Worm (Caenorhabditis elegans): Measurements from ENCODE around the gene clec-158.

The clec-158 gene

ce11 chrIII:6887574-6887973, 28.2 kb upstream of the clec-158 start (continued):
- TF ChIP-seq egl-43 (GFP tag; IDR thresholded peaks at IDR 0.05) (no peak; the same call in 1 of the 2 replicates), Y105C5A.15 (GFP tag; IDR thresholded peaks at IDR 0.05) (0 out of 2 replicates have a peak, but pooled peaks have one; percentile 65), nhr-42 (GFP tag; IDR thresholded peaks at IDR 0.05) (peak; percentile 52), mep-1 (tag; optimal IDR thresholded peaks at IDR 0.05) (peak; percentile 74), ztf-7 (tag; optimal IDR thresholded peaks at IDR 0.05) (peak; percentile 51), snpc-4 (tag; optimal IDR thresholded peaks at IDR 0.05) (peak; percentile 29), D1046.2 (GFP tag; IDR thresholded peaks at IDR 0.05) (0 out of 2 replicates have a peak, but pooled peaks have one; percentile 69), hlh-30 (tag; optimal IDR thresholded peaks at IDR 0.05; ENCODE audit: insufficient read depth) (peak; percentile 64), ces-1 (GFP tag; optimal IDR thresholded peaks at IDR 0.05) (no peak), dmd-9 (GFP tag; IDR thresholded peaks at IDR 0.05) (peak; percentile 63; the same call in 1 of the 2 replicates), zag-1 (tag; optimal IDR thresholded peaks at IDR 0.05) (no peak), gei-8 (GFP tag; optimal IDR thresholded peaks at IDR 0.05) (peak; percentile 38), unc-39 (tag; optimal IDR thresholded peaks at IDR 0.05) (no peak), tag-97 (GFP tag; IDR thresholded peaks at IDR 0.05) (no peak), mxl-2 (GFP tag; conservative IDR thresholded peaks at IDR 0.05) (peak; percentile 75; the same call in 1 of the 2 replicates), lin-38 (GFP tag; IDR thresholded peaks at IDR 0.05) (peak; percentile 87), ceh-20 (GFP tag; IDR thresholded peaks at IDR 0.05) (no peak; the same call in none of the 2 replicates), fkh-10 (GFP tag; optimal IDR thresholded peaks at IDR 0.05) (no peak), hif-1 (tag; optimal IDR thresholded peaks at IDR 0.05) (peak in 1 of 2 experiments; percentile 62), unc-62 (GFP tag; optimal IDR thresholded peaks at IDR 0.05 in 1 of 2) (peak in 1 of 2 experiments; percentile 83), unc-62 (tag; optimal IDR thresholded peaks at IDR 0.05) (no peak), arid-1 (GFP tag; conservative IDR thresholded peaks at IDR 0.05) (peak; percentile 84), aha-1 (tag) (peak; percentile 85), mdt-29 (GFP tag; IDR thresholded peaks at IDR 0.05) (peak; percentile 66; the same call in 1 of the 2 replicates), hmg-1.1 (GFP tag; IDR thresholded peaks at IDR 0.05) (peak; percentile 86), skn-1 (tag; optimal IDR thresholded peaks at IDR 0.05) (no peak), F26F4.8 (GFP tag; conservative IDR thresholded peaks at IDR 0.05) (peak; percentile 88), lsy-2 (tag; optimal IDR thresholded peaks at IDR 0.05) (peak in 1 of 2 experiments; percentile 75), lin-15B (tag; optimal IDR thresholded peaks at IDR 0.05) (no peak), attf-4 (tag; optimal IDR thresholded peaks at IDR 0.05) (no peak), madf-9 (GFP tag; conservative IDR thresholded peaks at IDR 0.05) (peak; percentile 87), nhr-76 (tag; optimal IDR thresholded peaks at IDR 0.05) (no peak), lin-39 (tag; optimal IDR thresholded peaks at IDR 0.05) (no peak), ama-1 (optimal IDR thresholded peaks at IDR 0.05) (peak; percentile 14), ceh-82 (tag; optimal IDR thresholded peaks at IDR 0.05) (no peak), tra-1 (GFP tag; IDR thresholded peaks at IDR 0.05) (peak; percentile 92), madf-5 (GFP tag; IDR thresholded peaks at IDR 0.05) (0 out of 4 replicates have a peak, but pooled peaks have one; percentile 43 to 69), F10B5.3 (tag; optimal IDR thresholded peaks at IDR 0.05) (peak; percentile 48), zip-11 (GFP tag; IDR thresholded peaks at IDR 0.05) (0 out of 2 replicates have a peak, but pooled peaks have one; percentile 42), dmd-6 (GFP tag; IDR thresholded peaks at IDR 0.05) (peak; percentile 65), fos-1 (tag; optimal IDR thresholded peaks at IDR 0.05) (no peak), pha-4 (GFP tag; IDR thresholded peaks at IDR 0.05) (peak; percentile 89; the same call in 1 of the 2 replicates), pha-4 (tag; optimal IDR thresholded peaks at IDR 0.05) (no peak), ceh-62 (tag; optimal IDR thresholded peaks at IDR 0.05) (no peak), zfp-2 (tag; optimal IDR thresholded peaks at IDR 0.05) (peak; percentile 1), dve-1 (tag; optimal IDR thresholded peaks at IDR 0.05; ENCODE audit: insufficient read depth) (peak; percentile 60), nhr-111 (GFP tag; optimal IDR thresholded peaks at IDR 0.05) (peak; percentile 80), daf-19 (GFP tag; conservative IDR thresholded peaks at IDR 0.05) (peak; percentile 80), nhr-102 (tag; optimal IDR thresholded peaks at IDR 0.05) (no peak), sdz-12 (GFP tag; optimal IDR thresholded peaks at IDR 0.05) (no peak), Y5F2A.4 (GFP tag; optimal IDR thresholded peaks at IDR 0.05) (peak; percentile 48), lir-3 (tag; optimal IDR thresholded peaks at IDR 0.05) (peak; percentile 49)

Measured in whole organism, L4 larva.